Fruit fly (Drosophila melanogaster) whole organism, embryonic: ENCODE data around the gene sesB.

Experiments used
- Abd-B ChIP-seq: fragments of 200-800 bp; sonication (Bioruptor generic); optimal IDR thresholded peaks from 2 replicates; lab custom pipeline; 2018; ENCODE audit warnings: missing biosample characterization, mild to moderate bottlenecking, missing genetic modification characterization, moderate library complexity
- Ada2b ChIP-seq: fragments of 200-800 bp; sonication (Bioruptor generic); IDR thresholded peaks from 2 replicates; pipeline ENCODE4 v1.3.6; 2022; ENCODE audit warnings: missing biosample characterization, missing genetic modification characterization
- Bgb ChIP-seq: fragments of 200-800 bp; sonication (Bioruptor generic); IDR thresholded peaks from 2 replicates; pipeline ENCODE4 v1.3.6; 2022; ENCODE audit warnings: missing biosample characterization, missing genetic modification characterization; ENCODE audit not compliant: partially characterized antibody
- BtbVII ChIP-seq: fragments of 200-800 bp; sonication (Bioruptor generic); optimal IDR thresholded peaks from 3 replicates; lab custom pipeline; 2017; ENCODE audit warnings: missing biosample characterization, mild to moderate bottlenecking, missing genetic modification characterization
- CG10274 ChIP-seq: fragments of 200-800 bp; sonication (Bioruptor generic); optimal IDR thresholded peaks from 3 replicates; lab custom pipeline; 2017; ENCODE audit warnings: missing biosample characterization, mild to moderate bottlenecking, missing genetic modification characterization
- CG10321 ChIP-seq: fragments of 200-800 bp; sonication (Bioruptor generic); IDR thresholded peaks from 2 replicates; pipeline ENCODE4 v1.3.6; 2022; ENCODE audit warnings: missing biosample characterization, missing genetic modification characterization
- CG10366 ChIP-seq: fragments of 200-800 bp; sonication (Bioruptor generic); IDR thresholded peaks from 2 replicates; pipeline ENCODE4 v1.3.6; 2022; ENCODE audit warnings: missing biosample characterization, missing genetic modification characterization
- CG10979 ChIP-seq: fragments of 200-800 bp; sonication (Bioruptor generic); optimal IDR thresholded peaks from 2 replicates; lab custom pipeline; 2018; ENCODE audit warnings: missing biosample characterization, mild to moderate bottlenecking, missing genetic modification characterization, moderate library complexity
- CG12299 ChIP-seq: fragments of 200-800 bp; sonication (Bioruptor generic); optimal IDR thresholded peaks from 2 replicates; lab custom pipeline; 2018; ENCODE audit warnings: missing biosample characterization, mild to moderate bottlenecking, missing genetic modification characterization
- CG15514 ChIP-seq: fragments of 200-800 bp; sonication (Bioruptor generic); optimal IDR thresholded peaks from 3 replicates; lab custom pipeline; 2017; ENCODE audit warnings: missing biosample characterization, missing genetic modification characterization, mild to moderate bottlenecking, moderate library complexity, missing genetic modification reagents
- CG1647 ChIP-seq: fragments of 200-800 bp; sonication (Bioruptor generic); optimal IDR thresholded peaks from 3 replicates; lab custom pipeline; 2016; ENCODE audit warnings: missing biosample characterization, missing genetic modification characterization
- CG17186 ChIP-seq: fragments of 200-800 bp; sonication (Bioruptor generic); optimal IDR thresholded peaks from 3 replicates; lab custom pipeline; 2017; ENCODE audit warnings: missing biosample characterization, missing genetic modification reagents, missing genetic modification characterization
- CG18476 ChIP-seq: fragments of 200-800 bp; sonication (Bioruptor generic); optimal IDR thresholded peaks from 2 replicates; lab custom pipeline; 2016; ENCODE audit warnings: missing biosample characterization, mild to moderate bottlenecking, missing genetic modification characterization
- CG3065 ChIP-seq: fragments of 200-800 bp; sonication (Bioruptor generic); optimal IDR thresholded peaks from 2 replicates; lab custom pipeline; 2016; ENCODE audit warnings: missing biosample characterization, missing genetic modification characterization
- CG33557 ChIP-seq: fragments of 200-800 bp; sonication (Bioruptor generic); optimal IDR thresholded peaks from 2 replicates; lab custom pipeline; 2019; ENCODE audit warnings: missing biosample characterization, mild to moderate bottlenecking, missing genetic modification characterization, moderate library complexity
- CG34376 ChIP-seq: fragments of 200-800 bp; sonication (Bioruptor generic); optimal IDR thresholded peaks from 2 replicates; lab custom pipeline; 2018; ENCODE audit warnings: missing biosample characterization, mild to moderate bottlenecking, missing genetic modification characterization
- CG4820 ChIP-seq: fragments of 200-800 bp; sonication (Bioruptor generic); optimal IDR thresholded peaks from 3 replicates; lab custom pipeline; 2016; ENCODE audit warnings: missing biosample characterization, missing genetic modification characterization
- CG5180 ChIP-seq: fragments of 200-800 bp; sonication (Bioruptor generic); optimal IDR thresholded peaks from 3 replicates; lab custom pipeline; 2017; ENCODE audit warnings: missing biosample characterization, missing genetic modification characterization, mild to moderate bottlenecking, moderate library complexity, missing genetic modification reagents
- CG7271 ChIP-seq: fragments of 200-800 bp; sonication (Bioruptor generic); optimal IDR thresholded peaks from 2 replicates; lab custom pipeline; 2018; ENCODE audit warnings: missing biosample characterization, mild to moderate bottlenecking, missing genetic modification characterization, moderate library complexity
- CG7556 ChIP-seq: fragments of 200-800 bp; sonication (Bioruptor generic); optimal IDR thresholded peaks from 2 replicates; lab custom pipeline; 2017; ENCODE audit warnings: missing biosample characterization, mild to moderate bottlenecking, missing genetic modification characterization
- CG8388 ChIP-seq: fragments of 200-800 bp; sonication (Bioruptor generic); optimal IDR thresholded peaks from 2 replicates; lab custom pipeline; 2019; ENCODE audit warnings: missing biosample characterization, mild to moderate bottlenecking, missing genetic modification characterization, moderate library complexity
- Chrac-16 ChIP-seq: fragments of 200-800 bp; sonication (Bioruptor generic); optimal IDR thresholded peaks from 3 replicates; lab custom pipeline; 2016; ENCODE audit warnings: missing biosample characterization, missing genetic modification characterization
- Dip3 ChIP-seq: fragments of 200-800 bp; sonication (Bioruptor generic); optimal IDR thresholded peaks from 3 replicates; lab custom pipeline; 2016; ENCODE audit warnings: missing biosample characterization, missing genetic modification characterization
- HLHmδ ChIP-seq: fragments of 200-800 bp; sonication (Bioruptor generic); optimal IDR thresholded peaks from 2 replicates; lab custom pipeline; 2018; ENCODE audit warnings: missing biosample characterization, mild to moderate bottlenecking, missing genetic modification characterization, moderate library complexity
- MBD-R2 ChIP-seq: fragments of 200-800 bp; sonication (Bioruptor generic); IDR thresholded peaks from 2 replicates; pipeline ENCODE4 v1.3.6; 2022; ENCODE audit warnings: missing biosample characterization, missing genetic modification characterization
- Med ChIP-seq: fragments of 200-800 bp; sonication (Bioruptor generic); peaks from one replicate; lab custom pipeline; 2016; ENCODE audit warnings: missing biosample characterization, missing genetic modification characterization, mild to moderate bottlenecking, inconsistent platforms, moderate library complexity
- NFAT ChIP-seq: fragments of 200-800 bp; sonication (Bioruptor generic); IDR thresholded peaks from 2 replicates; pipeline ENCODE4 v1.3.6; 2022; ENCODE audit warnings: missing biosample characterization, missing genetic modification characterization
- Nf-YB ChIP-seq: fragments of 200-800 bp; sonication (Bioruptor generic); optimal IDR thresholded peaks from 3 replicates; lab custom pipeline; 2019; ENCODE audit warnings: missing biosample characterization, mild to moderate bottlenecking, missing genetic modification characterization, moderate library complexity
- Poxn ChIP-seq: fragments of 200-800 bp; sonication (Bioruptor generic); IDR thresholded peaks from 2 replicates; pipeline ENCODE4 v1.3.6; 2022; ENCODE audit warnings: missing biosample characterization, missing genetic modification characterization
- Scr ChIP-seq: fragments of 200-800 bp; sonication (Bioruptor generic); IDR thresholded peaks from 2 replicates; pipeline ENCODE4 v1.3.6; 2022; ENCODE audit warnings: missing biosample characterization, missing genetic modification characterization; ENCODE audit not compliant: partially characterized antibody
- Sry-β ChIP-seq: fragments of 200-800 bp; sonication (Bioruptor generic); optimal IDR thresholded peaks from 2 replicates; lab custom pipeline; 2018; ENCODE audit warnings: missing biosample characterization, mild to moderate bottlenecking, missing genetic modification characterization, moderate library complexity
- br ChIP-seq: fragments of >200 bp; optimal IDR thresholded peaks from 2 replicates; lab custom pipeline; 2017
- danr ChIP-seq: fragments of 200-800 bp; sonication (Bioruptor generic); IDR thresholded peaks from 2 replicates; pipeline ENCODE4 v1.3.6; 2022; ENCODE audit warnings: missing biosample characterization, missing genetic modification characterization
- dati ChIP-seq: fragments of 200-800 bp; sonication (Bioruptor generic); IDR thresholded peaks from 2 replicates; pipeline ENCODE4 v1.3.6; 2022; ENCODE audit warnings: missing biosample characterization, missing genetic modification characterization
- gce ChIP-seq: fragments of 200-800 bp; sonication (Bioruptor generic); IDR thresholded peaks from 3 replicates; pipeline ENCODE4 v1.3.6; 2022; ENCODE audit warnings: missing biosample characterization, missing genetic modification characterization
- gcm ChIP-seq: fragments of 200-800 bp; sonication (Bioruptor generic); optimal IDR thresholded peaks from 2 replicates; lab custom pipeline; 2019; ENCODE audit warnings: missing biosample characterization, mild to moderate bottlenecking, missing genetic modification characterization, moderate library complexity
- gfzf ChIP-seq: fragments of 200-800 bp; sonication (Bioruptor generic); optimal IDR thresholded peaks from 2 replicates; lab custom pipeline; 2016; ENCODE audit warnings: missing biosample characterization, mild to moderate bottlenecking, missing genetic modification characterization, moderate library complexity
- gsb ChIP-seq: fragments of 200-800 bp; sonication (Bioruptor generic); IDR thresholded peaks from 2 replicates; pipeline ENCODE4 v1.3.6; 2022; ENCODE audit warnings: missing biosample characterization, missing genetic modification characterization
- jing ChIP-seq: fragments of 200-800 bp; sonication (Bioruptor generic); optimal IDR thresholded peaks from 2 replicates; lab custom pipeline; 2018; ENCODE audit warnings: missing biosample characterization, mild to moderate bottlenecking, missing genetic modification characterization
- ken ChIP-seq: fragments of 200-800 bp; sonication (Bioruptor generic); IDR thresholded peaks from 3 replicates; pipeline ENCODE4 v1.3.6; 2022; ENCODE audit warnings: missing biosample characterization, missing genetic modification characterization
- mirr ChIP-seq: fragments of 200-800 bp; sonication (Bioruptor generic); optimal IDR thresholded peaks from 3 replicates; lab custom pipeline; 2018; ENCODE audit warnings: missing biosample characterization, mild to moderate bottlenecking, missing genetic modification characterization
- pho ChIP-seq: fragments of 200-800 bp; sonication (Bioruptor generic); optimal IDR thresholded peaks from 2 replicates; lab custom pipeline; 2016; ENCODE audit warnings: missing biosample characterization, missing genetic modification characterization
- run ChIP-seq: fragments of 200-800 bp; sonication (Bioruptor generic); optimal IDR thresholded peaks from 3 replicates; lab custom pipeline; 2018; ENCODE audit warnings: missing biosample characterization, mild to moderate bottlenecking, missing genetic modification characterization
- seq ChIP-seq: fragments of 200-800 bp; sonication (Bioruptor generic); IDR thresholded peaks from 2 replicates; pipeline ENCODE4 v1.3.6; 2022; ENCODE audit warnings: missing biosample characterization, missing genetic modification characterization
- sima ChIP-seq: fragments of 200-800 bp; sonication (Bioruptor generic); optimal IDR thresholded peaks from 2 replicates; lab custom pipeline; 2016; ENCODE audit warnings: missing biosample characterization, missing genetic modification characterization
- twi ChIP-seq: fragments of 200-800 bp; optimal IDR thresholded peaks from 2 replicates; lab custom pipeline; 2019; ENCODE audit warnings: missing biosample characterization, mild to moderate bottlenecking, missing genetic modification characterization, moderate library complexity
- unc-4 ChIP-seq: fragments of 200-800 bp; sonication (Bioruptor generic); IDR thresholded peaks from 2 replicates; pipeline ENCODE4 v1.3.6; 2022; ENCODE audit warnings: missing biosample characterization, missing genetic modification characterization; ENCODE audit not compliant: partially characterized antibody
- vnd ChIP-seq: fragments of 200-800 bp; sonication (Bioruptor generic); IDR thresholded peaks from 3 replicates; pipeline ENCODE4 v1.3.6; 2022; ENCODE audit warnings: missing biosample characterization, missing genetic modification characterization; ENCODE audit not compliant: partially characterized antibody
- z ChIP-seq: fragments of 200-800 bp; sonication (Bioruptor generic); IDR thresholded peaks from 3 replicates; pipeline ENCODE4 v1.3.6; 2022; ENCODE audit warnings: missing biosample characterization, missing genetic modification characterization

Gene sesB

DNA sequence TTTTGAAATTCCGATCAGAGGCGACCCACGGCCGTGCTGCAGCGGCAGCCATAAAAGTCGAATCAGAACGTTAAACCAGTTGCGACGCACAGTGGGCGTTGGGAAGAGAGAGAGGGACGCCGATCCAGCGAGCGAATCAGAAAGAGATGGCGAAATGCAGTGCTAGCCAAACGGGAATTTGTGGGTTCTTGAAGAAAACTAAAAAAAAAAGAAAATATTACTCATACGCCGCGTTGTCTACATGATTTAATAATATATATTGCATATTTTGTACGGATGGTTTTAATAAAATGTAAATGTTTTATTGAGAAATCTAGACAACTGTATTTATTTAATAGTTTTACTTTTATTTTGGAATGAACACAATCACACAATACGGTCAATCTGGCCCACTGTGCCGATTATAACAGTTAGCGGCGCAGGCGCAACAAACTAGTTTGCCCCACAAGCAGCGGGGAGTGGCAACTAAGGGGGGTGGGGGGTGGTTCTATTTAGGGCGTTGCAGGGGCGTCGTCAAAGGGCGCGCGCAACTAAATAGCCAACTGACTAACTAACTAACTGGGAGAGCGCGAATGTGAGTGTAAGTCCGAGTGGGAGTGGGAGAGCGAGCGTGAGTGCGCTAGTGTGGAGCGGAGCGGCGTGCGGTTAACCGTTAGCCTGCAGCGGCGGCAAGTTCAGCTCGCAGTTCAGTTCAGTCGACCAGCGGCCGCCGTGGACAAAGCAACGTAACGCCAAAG, 14.7 kb downstream of the sesB start, which contains the start of gene CG15211 (continued):
- TF ChIP-seq gcm (GFP tag; lab: Kevin White, UChicago), result peak; percentile 75
- TF ChIP-seq gfzf (GFP tag; lab: Kevin White, UChicago), result no peak
- no peak for TF ChIP-seq pho (GFP tag; lab: Kevin White, UChicago)
- TF ChIP-seq dati (GFP tag; lab: Robert Waterston, UW), result no peak
- TF ChIP-seq seq (GFP tag; lab: Robert Waterston, UW), result peak; percentile 63
- no peak for TF ChIP-seq unc-4 (GFP tag; lab: Robert Waterston, UW)
- TF ChIP-seq sima (GFP tag; lab: Kevin White, UChicago), result no peak
- peak; percentile 68 for TF ChIP-seq CG5180 (GFP tag; lab: Kevin White, UChicago)
- TF ChIP-seq Ada2b (GFP tag; lab: Robert Waterston, UW), result peak; percentile 40
- TF ChIP-seq Med, result peak; percentile 73
- TF ChIP-seq run (tag; lab: Kevin White, UChicago), result peak; percentile 17
- TF ChIP-seq Nf-YB (GFP tag; lab: Kevin White, UChicago), result peak; percentile 71
- no peak for TF ChIP-seq Scr (GFP tag; lab: Robert Waterston, UW)
- peak; percentile 4 for TF ChIP-seq CG3065 (GFP tag; lab: Kevin White, UChicago)
- TF ChIP-seq MBD-R2, result no peak; the same call in 1 of the 2 replicates
- TF ChIP-seq ken, result peak; percentile 62; the same call in 2 of the 3 replicates
- no peak for TF ChIP-seq br (lab: Kevin White, UChicago)
- TF ChIP-seq Abd-B (GFP tag; lab: Kevin White, UChicago), result peak; percentile 53
- peak; percentile 42; the same call in 1 of the 2 replicates for TF ChIP-seq Bgb
- no peak for TF ChIP-seq Dip3 (GFP tag; lab: Kevin White, UChicago)
- peak; percentile 65 for TF ChIP-seq Chrac-16 (GFP tag; lab: Kevin White, UChicago)
- TF ChIP-seq HLHmδ (GFP tag; lab: Kevin White, UChicago), result peak; percentile 9
- peak; percentile 38 for TF ChIP-seq CG18476 (GFP tag; lab: Kevin White, UChicago)
- TF ChIP-seq mirr, result peak; percentile 19
- no peak for TF ChIP-seq CG7271 (tag; lab: Kevin White, UChicago)
- no peak for TF ChIP-seq jing
- TF ChIP-seq Sry-β, result no peak
- TF ChIP-seq CG1647, result no peak
- peak; percentile 72 for TF ChIP-seq CG4820 (GFP tag; lab: Kevin White, UChicago)
- TF ChIP-seq BtbVII (GFP tag; lab: Kevin White, UChicago), result peak; percentile 77
- TF ChIP-seq CG10321 (GFP tag; lab: Robert Waterston, UW), result 0 out of 2 replicates have a peak, but pooled peaks have one; percentile 11
- peak; percentile 45 for TF ChIP-seq danr (GFP tag; lab: Robert Waterston, UW)
- TF ChIP-seq CG10366 (GFP tag; lab: Robert Waterston, UW), result peak; percentile 41
- peak; percentile 81 for TF ChIP-seq CG8388 (GFP tag; lab: Kevin White, UChicago)
- peak; percentile 31; the same call in 1 of the 3 replicates for TF ChIP-seq gce
- peak; percentile 89 for TF ChIP-seq z (GFP tag; lab: Robert Waterston, UW)
- no peak for TF ChIP-seq gsb
- no peak for TF ChIP-seq CG34376
- TF ChIP-seq twi (tag; lab: Kevin White, UChicago), result peak; percentile 53
- no peak for TF ChIP-seq vnd
- TF ChIP-seq NFAT (GFP tag; lab: Robert Waterston, UW), result 0 out of 2 replicates have a peak, but pooled peaks have one; percentile 2
- TF ChIP-seq CG12299 (tag; lab: Kevin White, UChicago), result peak; percentile 68
- TF ChIP-seq CG10979 (tag; lab: Kevin White, UChicago), result peak; percentile 88
- no peak for TF ChIP-seq CG17186 (GFP tag; lab: Kevin White, UChicago)
- TF ChIP-seq Poxn (GFP tag; lab: Robert Waterston, UW), result no peak
- TF ChIP-seq CG15514 (GFP tag; lab: Kevin White, UChicago), result no peak
- peak; percentile 89 for TF ChIP-seq CG7556 (GFP tag; lab: Kevin White, UChicago)
- peak; percentile 42 for TF ChIP-seq CG10274
- peak; percentile 49 for TF ChIP-seq CG33557 (GFP tag; lab: Kevin White, UChicago)
